Worm (Caenorhabditis elegans) whole organism, L4/young adult: ENCODE measurements around the gene T22B2.2.

ENCODE experiments used
- W03F9.2 ChIP-seq: fragments of 150-350 bp; optimal IDR thresholded peaks from 2 replicates; lab custom pipeline; 2014; ENCODE audit warnings: missing biosample characterization, missing genetic modification characterization
- him-1 ChIP-seq: sonication (generic microtip); optimal IDR thresholded peaks from 2 replicates; lab custom pipeline; 2016; ENCODE audit warnings: missing genotype, missing genetic modification reagents, missing genetic modification characterization, missing compliant biosample characterization

- TF ChIP-seq him-1 (tag; lab: Kevin White, UChicago) (no peak), W03F9.2 (no peak)
Measured at ce11 chrX:3944961-3945587, 24.9 kb downstream of the T22B2.2 start.
